Fruit fly (Drosophila melanogaster): ENCODE data around the gene twit.

The twit gene

DNA sequence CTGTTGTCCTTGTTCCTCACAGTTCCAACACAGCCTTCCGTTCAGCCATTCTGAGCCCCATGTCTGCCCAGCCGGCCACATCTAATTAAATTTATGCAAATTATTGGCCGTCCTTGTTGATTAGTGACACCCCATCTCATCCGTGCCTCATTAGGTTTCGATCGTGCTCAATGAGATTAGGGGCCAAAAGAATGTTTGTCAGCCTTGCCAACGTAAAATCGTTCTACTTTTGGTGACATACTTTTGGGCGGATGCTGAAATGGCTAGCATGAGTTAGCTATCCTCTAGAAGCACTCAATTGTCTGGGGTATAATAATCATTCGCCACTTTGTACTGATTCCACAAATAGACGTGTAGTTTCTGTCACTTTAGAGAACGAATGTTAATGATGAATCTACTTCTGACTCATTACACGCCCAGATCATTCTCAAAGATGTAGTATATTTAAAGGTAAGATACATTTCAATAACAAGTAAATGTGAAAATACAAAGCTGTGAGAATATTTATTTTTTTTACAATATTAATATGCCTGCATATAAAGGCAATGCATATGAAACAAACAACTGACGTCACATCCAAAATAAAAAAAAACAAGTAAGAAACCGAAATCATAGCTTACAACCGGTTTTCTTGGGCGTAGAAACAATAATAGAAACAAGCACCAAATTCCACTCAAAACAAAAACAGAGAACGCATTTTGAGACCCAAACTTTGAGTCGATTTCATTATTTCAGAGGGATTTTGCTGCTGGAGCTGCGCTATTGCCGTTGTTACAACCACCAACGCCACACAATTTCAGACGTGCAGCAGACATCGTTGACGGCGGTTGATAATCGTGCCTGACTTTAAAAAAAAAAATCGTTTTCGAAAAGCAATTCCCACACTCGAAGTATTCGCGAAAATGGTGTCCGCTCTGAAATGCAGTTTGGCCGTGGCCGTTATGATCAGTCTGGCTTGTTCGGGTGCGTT, 6.3 kb downstream of the twit start, which contains the start of gene bero:
Gene bero (plus strand): TSS at position 325 of the 970 bp plus-strand sequence.
- TF ChIP-seq EcR (GFP tag; optimal IDR thresholded peaks at IDR 0.05) (no peak), pan (optimal IDR thresholded peaks at IDR 0.05) (no peak), psq (optimal IDR thresholded peaks at IDR 0.05) (no peak), Dll (optimal IDR thresholded peaks at IDR 0.05) (no peak), CG8478 (optimal IDR thresholded peaks at IDR 0.05) (no peak)

DNA sequence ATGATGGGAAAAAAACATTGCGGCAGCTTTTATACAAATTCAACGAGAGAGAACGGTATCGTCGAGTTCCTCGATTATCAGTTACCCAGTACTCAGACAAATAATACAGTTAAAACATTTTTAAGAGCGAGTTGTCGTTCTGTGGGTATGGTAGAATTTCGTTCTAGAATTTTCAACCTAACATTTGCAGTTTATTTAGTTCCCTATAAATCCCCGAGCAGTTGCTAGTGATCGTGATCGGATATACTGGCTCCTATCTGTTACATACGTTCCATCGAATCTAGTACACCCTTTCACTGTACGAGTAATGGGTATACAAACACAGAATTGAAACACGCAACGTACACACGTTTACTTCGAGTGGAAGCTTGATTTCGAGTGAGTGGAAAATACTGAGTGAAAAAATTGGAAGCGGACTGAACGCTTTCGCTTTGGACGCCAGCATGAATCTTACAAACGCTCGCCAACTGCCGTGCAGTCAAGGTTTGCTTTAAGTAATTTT, 12.4 kb downstream of the twit start, which contains the start of gene CG9338:
Gene CG9338 (plus strand): TSS at position 452 of the 502 bp plus-strand sequence.
- TF ChIP-seq usp (GFP tag; optimal IDR thresholded peaks at IDR 0.05) (no peak), pan (optimal IDR thresholded peaks at IDR 0.05) (peak; percentile 98)

DNA sequence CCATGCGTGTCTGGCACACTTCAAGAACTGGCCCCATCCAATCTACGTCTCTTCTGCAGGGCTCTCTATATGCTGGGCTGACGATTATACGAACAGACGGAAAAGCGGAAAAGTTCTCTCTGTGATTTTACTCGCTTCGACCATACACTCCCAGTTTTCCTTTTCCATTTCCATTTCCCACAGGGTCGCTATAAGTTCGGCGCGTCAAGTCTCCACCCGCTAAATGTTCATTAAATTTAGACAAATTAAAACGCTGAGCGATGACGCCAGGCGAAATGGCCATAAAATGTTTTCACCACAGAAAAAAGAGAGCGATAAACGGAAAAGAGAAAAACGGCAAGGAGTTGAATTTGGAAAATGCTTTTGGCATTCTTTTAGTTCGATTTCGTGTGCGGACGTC, 15.0 kb downstream of the twit start, which contains the start of gene CG31675:
Gene CG31675 (plus strand): TSS at position 375 of the 400 bp plus-strand sequence.
- TF ChIP-seq psq (optimal IDR thresholded peaks at IDR 0.05): no peak
- TF ChIP-seq EcR (GFP tag; optimal IDR thresholded peaks at IDR 0.05): no peak
- TF ChIP-seq Dll (optimal IDR thresholded peaks at IDR 0.05): no peak
- TF ChIP-seq CG8478 (optimal IDR thresholded peaks at IDR 0.05): no peak
- TF ChIP-seq pan (optimal IDR thresholded peaks at IDR 0.05): no peak
- TF ChIP-seq usp (GFP tag; optimal IDR thresholded peaks at IDR 0.05): no peak

dm6 chr2L:20868921-20869320, 16.5 kb downstream of the twit start:
- TF ChIP-seq usp (GFP tag; optimal IDR thresholded peaks at IDR 0.05) (no peak), psq (optimal IDR thresholded peaks at IDR 0.05) (no peak), EcR (GFP tag; optimal IDR thresholded peaks at IDR 0.05) (no peak), pan (optimal IDR thresholded peaks at IDR 0.05) (no peak), CG8478 (optimal IDR thresholded peaks at IDR 0.05) (no peak), Dll (optimal IDR thresholded peaks at IDR 0.05) (no peak)

DNA sequence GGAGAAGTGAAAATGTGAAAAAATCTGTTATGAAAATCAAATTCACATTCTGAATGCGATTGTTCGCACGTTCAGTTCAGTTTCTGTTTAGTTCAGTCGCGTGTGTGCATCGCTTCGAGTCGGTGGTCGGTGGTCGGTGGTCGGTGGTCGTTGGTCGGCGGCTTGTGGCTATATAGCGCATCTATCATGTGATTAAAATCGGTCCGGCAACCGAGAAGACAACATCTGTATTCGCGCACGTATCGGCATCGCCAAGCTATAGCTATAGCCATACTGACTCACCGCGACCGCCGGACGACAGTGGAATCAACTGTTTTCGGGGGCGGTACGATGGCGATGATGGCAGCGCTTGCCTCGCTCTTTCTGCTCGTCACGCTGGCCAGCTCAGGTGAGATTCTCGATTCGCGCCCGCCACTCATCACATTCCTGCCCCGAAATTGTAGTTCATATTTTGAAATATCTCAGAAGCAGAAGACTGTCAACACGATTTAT, 17.5 kb downstream of the twit start, which contains the start of gene CG14401:
Gene CG14401 (plus strand): TSS at position 51 of the 492 bp plus-strand sequence.
- TF ChIP-seq EcR (GFP tag; optimal IDR thresholded peaks at IDR 0.05): no peak
- TF ChIP-seq usp (GFP tag; optimal IDR thresholded peaks at IDR 0.05): no peak
- no peak for TF ChIP-seq Dll (optimal IDR thresholded peaks at IDR 0.05)

dm6 chr2L:20874514-20874913, 22.1 kb downstream of the twit start:
- TF ChIP-seq EcR (GFP tag; optimal IDR thresholded peaks at IDR 0.05) (no peak), pan (optimal IDR thresholded peaks at IDR 0.05) (no peak), psq (optimal IDR thresholded peaks at IDR 0.05) (no peak), CG8478 (optimal IDR thresholded peaks at IDR 0.05) (no peak), Dll (optimal IDR thresholded peaks at IDR 0.05) (no peak), usp (GFP tag; optimal IDR thresholded peaks at IDR 0.05) (no peak)

dm6 chr2L:20878052-20878451, 25.7 kb downstream of the twit start:
- TF ChIP-seq pan (optimal IDR thresholded peaks at IDR 0.05): no peak
- no peak for TF ChIP-seq usp (GFP tag; optimal IDR thresholded peaks at IDR 0.05)
- TF ChIP-seq psq (optimal IDR thresholded peaks at IDR 0.05): no peak
- no peak for TF ChIP-seq Dll (optimal IDR thresholded peaks at IDR 0.05)
- TF ChIP-seq EcR (GFP tag; optimal IDR thresholded peaks at IDR 0.05): no peak
- no peak for TF ChIP-seq CG8478 (optimal IDR thresholded peaks at IDR 0.05)

DNA sequence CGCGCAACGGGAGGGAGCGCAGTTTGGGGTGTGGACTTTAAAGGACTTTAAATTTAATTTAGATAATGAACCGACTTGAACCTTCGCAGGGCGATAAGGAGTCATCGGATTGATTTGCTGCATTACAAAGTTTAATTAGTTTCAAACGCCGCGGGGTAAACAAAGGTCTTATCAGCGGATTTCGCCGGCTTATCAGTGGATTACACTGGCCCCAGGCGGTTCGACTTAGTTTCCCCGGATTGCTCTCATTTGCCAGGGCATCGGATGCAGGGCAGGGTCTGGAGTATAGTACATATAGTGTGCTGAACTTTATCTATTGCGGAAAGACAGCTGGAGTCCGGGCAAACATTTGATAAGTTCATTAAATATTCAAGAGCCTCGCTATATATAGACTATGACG, 26.1 kb downstream of the twit start:
- TF ChIP-seq usp (GFP tag; optimal IDR thresholded peaks at IDR 0.05) (no peak), psq (optimal IDR thresholded peaks at IDR 0.05) (no peak), CG8478 (optimal IDR thresholded peaks at IDR 0.05) (no peak), Dll (optimal IDR thresholded peaks at IDR 0.05) (no peak), pan (optimal IDR thresholded peaks at IDR 0.05) (no peak)

- no peak for TF ChIP-seq Dll (optimal IDR thresholded peaks at IDR 0.05)
- TF ChIP-seq usp (GFP tag; optimal IDR thresholded peaks at IDR 0.05): no peak
- no peak for TF ChIP-seq CG8478 (optimal IDR thresholded peaks at IDR 0.05)
- TF ChIP-seq psq (optimal IDR thresholded peaks at IDR 0.05): no peak
- TF ChIP-seq pan (optimal IDR thresholded peaks at IDR 0.05): no peak
- TF ChIP-seq EcR (GFP tag; optimal IDR thresholded peaks at IDR 0.05): no peak
Measured at dm6 chr2L:20879567-20880141, 27.3 kb downstream of the twit start.

DNA sequence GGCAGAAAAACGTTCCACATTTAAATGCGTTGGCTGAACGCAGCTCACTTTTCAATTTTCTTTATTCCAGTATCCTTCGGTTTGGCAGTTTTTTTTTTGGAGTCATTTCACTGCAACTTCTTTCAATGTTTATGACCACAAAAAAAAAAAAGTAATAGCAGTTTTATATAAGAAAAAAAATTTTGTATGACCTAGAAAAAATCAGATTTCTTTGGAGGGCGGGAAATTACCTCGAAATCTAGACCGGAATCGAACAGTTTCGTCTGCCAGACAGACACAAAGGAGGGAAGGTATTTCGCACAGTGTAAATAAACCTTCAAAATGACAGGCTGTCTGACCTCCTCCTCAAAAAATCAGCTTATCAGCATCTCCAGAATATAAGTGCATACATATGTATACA, 28.1 kb downstream of the twit start:
- no peak for TF ChIP-seq CG8478 (optimal IDR thresholded peaks at IDR 0.05)

dm6 chr2L:20881353-20882079, 29.1 kb downstream of the twit start:
- TF ChIP-seq CG8478 (optimal IDR thresholded peaks at IDR 0.05) (no peak), psq (optimal IDR thresholded peaks at IDR 0.05) (no peak), EcR (GFP tag; optimal IDR thresholded peaks at IDR 0.05) (no peak), pan (optimal IDR thresholded peaks at IDR 0.05) (no peak), usp (GFP tag; optimal IDR thresholded peaks at IDR 0.05) (no peak), Dll (optimal IDR thresholded peaks at IDR 0.05) (no peak)

DNA sequence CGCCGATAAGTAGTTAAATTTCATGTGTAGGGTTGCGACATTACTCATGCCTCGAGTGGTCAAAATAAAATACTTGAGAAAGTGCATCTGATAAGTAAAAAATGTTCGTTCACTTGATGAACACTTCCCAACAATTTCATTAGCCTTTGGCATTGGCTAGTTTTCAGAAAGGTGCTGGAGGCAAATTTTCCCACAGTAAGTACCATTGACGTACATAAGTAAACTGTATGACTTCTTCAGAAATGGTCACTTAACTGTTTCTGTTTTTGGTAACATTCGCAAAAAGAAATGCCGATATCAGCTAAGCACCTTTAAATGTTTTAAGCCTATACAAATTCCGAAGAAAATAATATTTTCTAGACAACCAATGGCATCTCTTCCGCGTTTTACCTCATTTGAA, 30.7 kb downstream of the twit start:
- TF ChIP-seq Dll (optimal IDR thresholded peaks at IDR 0.05) (no peak), CG8478 (optimal IDR thresholded peaks at IDR 0.05) (no peak), psq (optimal IDR thresholded peaks at IDR 0.05) (no peak), EcR (GFP tag; optimal IDR thresholded peaks at IDR 0.05) (no peak), pan (optimal IDR thresholded peaks at IDR 0.05) (no peak), usp (GFP tag; optimal IDR thresholded peaks at IDR 0.05) (no peak)

All from whole organism.